Fruit fly (Drosophila melanogaster) whole organism: Measurements from ENCODE around the gene temp.

Source experiments
- CG8478 ChIP-seq: fragments of >200 bp; optimal IDR thresholded peaks from 2 replicates; lab custom pipeline; 2018; ENCODE audit warnings: inconsistent platforms
- Dll ChIP-seq: fragments of >200 bp; optimal IDR thresholded peaks from 2 replicates; lab custom pipeline; 2017
- pan ChIP-seq: fragments of >200 bp; optimal IDR thresholded peaks from 2 replicates; lab custom pipeline; 2017
- psq ChIP-seq: fragments of >200 bp; optimal IDR thresholded peaks from 2 replicates; lab custom pipeline; 2017
- usp ChIP-seq: fragments of >200 bp; optimal IDR thresholded peaks from 2 replicates; lab custom pipeline; 2017; ENCODE audit warnings: missing biosample characterization, missing genetic modification characterization, mixed read lengths

- TF ChIP-seq usp (GFP tag; lab: Kevin White, UChicago) (no peak), psq (lab: Kevin White, UChicago) (no peak), pan (lab: Kevin White, UChicago) (no peak), Dll (lab: Kevin White, UChicago) (peak; percentile 77), CG8478 (lab: Kevin White, UChicago) (no peak)
Measured at dm6 chrX:2295435-2296229, 33.3 kb upstream of the temp start, which contains the start of gene Raf.
